Fruit fly (Drosophila melanogaster): ENCODE results near the gene Agpat4.

Agpat4 gene

dm6 chr3L:16385880-16386584 is 4.7 kb upstream of the Agpat4 start, which contains the start of the genes Agpat3 and RAF2:
Gene Agpat3 (minus strand): TSS chr3L:16385957.
Gene RAF2 (plus strand): TSS chr3L:16386327.
- TF ChIP-seq Mnt (GFP tag; optimal IDR thresholded peaks at IDR 0.05) (no peak), CG14711 (tag; optimal IDR thresholded peaks at IDR 0.05) (peak; percentile 86), toe (GFP tag; optimal IDR thresholded peaks at IDR 0.05) (peak; percentile 60), Hr96 (GFP tag; optimal IDR thresholded peaks at IDR 0.05) (peak; percentile 5), CG11617 (GFP tag; optimal IDR thresholded peaks at IDR 0.05) (peak; percentile 27), CG7101 (tag; optimal IDR thresholded peaks at IDR 0.05) (peak; percentile 7), kay (GFP tag; ENCODE audit: borderline replicate concordance) (no peak)

- TF ChIP-seq Hr96 (GFP tag; optimal IDR thresholded peaks at IDR 0.05) (no peak), CG14711 (tag; optimal IDR thresholded peaks at IDR 0.05) (no peak), cic (GFP tag; optimal IDR thresholded peaks at IDR 0.05) (peak; percentile 93), pad (GFP tag; optimal IDR thresholded peaks at IDR 0.05) (peak; percentile 45), CG12768 (GFP tag; optimal IDR thresholded peaks at IDR 0.05) (peak; percentile 54), kay (GFP tag; ENCODE audit: borderline replicate concordance) (peak; percentile 89), cnc (optimal IDR thresholded peaks at IDR 0.05) (no peak), Mnt (GFP tag; optimal IDR thresholded peaks at IDR 0.05) (peak; percentile 96), ovo (GFP tag; optimal IDR thresholded peaks at IDR 0.05) (no peak), toe (GFP tag; optimal IDR thresholded peaks at IDR 0.05) (no peak), bab1 (GFP tag; optimal IDR thresholded peaks at IDR 0.05) (peak; percentile 86), CG11617 (GFP tag; optimal IDR thresholded peaks at IDR 0.05) (no peak), CG7101 (tag; optimal IDR thresholded peaks at IDR 0.05) (peak; percentile 42), Clk (GFP tag; optimal IDR thresholded peaks at IDR 0.05) (no peak), CG1620 (GFP tag; optimal IDR thresholded peaks at IDR 0.05) (peak; percentile 3), CG7045 (GFP tag; optimal IDR thresholded peaks at IDR 0.05) (peak; percentile 50), CG33017 (tag; optimal IDR thresholded peaks at IDR 0.05) (peak; percentile 27), CG5204 (GFP tag; optimal IDR thresholded peaks at IDR 0.05) (no peak), Crg-1 (GFP tag; optimal IDR thresholded peaks at IDR 0.05) (no peak), tj (GFP tag; optimal IDR thresholded peaks at IDR 0.05) (peak; percentile 24)
Measured at dm6 chr3L:16385252-16385879, 4.0 kb upstream of the Agpat4 start.

- TF ChIP-seq ovo (GFP tag; optimal IDR thresholded peaks at IDR 0.05) (no peak), cnc (optimal IDR thresholded peaks at IDR 0.05) (no peak), CG7045 (GFP tag; optimal IDR thresholded peaks at IDR 0.05) (no peak), Hr96 (GFP tag; optimal IDR thresholded peaks at IDR 0.05) (peak; percentile 27), tj (GFP tag; optimal IDR thresholded peaks at IDR 0.05) (no peak), CG33017 (tag; optimal IDR thresholded peaks at IDR 0.05) (no peak), Crg-1 (GFP tag; optimal IDR thresholded peaks at IDR 0.05) (no peak), toe (GFP tag; optimal IDR thresholded peaks at IDR 0.05) (no peak), Mnt (GFP tag; optimal IDR thresholded peaks at IDR 0.05) (peak; percentile 59), bab1 (GFP tag; optimal IDR thresholded peaks at IDR 0.05) (no peak), kay (GFP tag; ENCODE audit: borderline replicate concordance) (peak; percentile 70), CG1620 (GFP tag; optimal IDR thresholded peaks at IDR 0.05) (no peak), CG11617 (GFP tag; optimal IDR thresholded peaks at IDR 0.05) (no peak), CG5204 (GFP tag; optimal IDR thresholded peaks at IDR 0.05) (no peak), cic (GFP tag; optimal IDR thresholded peaks at IDR 0.05) (peak; percentile 84), CG14711 (tag; optimal IDR thresholded peaks at IDR 0.05) (no peak), Clk (GFP tag; optimal IDR thresholded peaks at IDR 0.05) (no peak), pad (GFP tag; optimal IDR thresholded peaks at IDR 0.05) (no peak), CG12768 (GFP tag; optimal IDR thresholded peaks at IDR 0.05) (peak; percentile 39), CG7101 (tag; optimal IDR thresholded peaks at IDR 0.05) (no peak)
Measured at dm6 chr3L:16384145-16384705, 2.9 kb upstream of the Agpat4 start.

dm6 chr3L:16383056-16383455 is 1.7 kb upstream of the Agpat4 start:
- TF ChIP-seq Clk (GFP tag; optimal IDR thresholded peaks at IDR 0.05) (no peak), CG7101 (tag; optimal IDR thresholded peaks at IDR 0.05) (no peak), kay (GFP tag; ENCODE audit: borderline replicate concordance) (peak; percentile 50), toe (GFP tag; optimal IDR thresholded peaks at IDR 0.05) (no peak), Crg-1 (GFP tag; optimal IDR thresholded peaks at IDR 0.05) (no peak), ovo (GFP tag; optimal IDR thresholded peaks at IDR 0.05) (peak; percentile 44), bab1 (GFP tag; optimal IDR thresholded peaks at IDR 0.05) (no peak), CG14711 (tag; optimal IDR thresholded peaks at IDR 0.05) (no peak), cnc (optimal IDR thresholded peaks at IDR 0.05) (no peak), tj (GFP tag; optimal IDR thresholded peaks at IDR 0.05) (no peak), CG5204 (GFP tag; optimal IDR thresholded peaks at IDR 0.05) (no peak), Hr96 (GFP tag; optimal IDR thresholded peaks at IDR 0.05) (no peak), CG1620 (GFP tag; optimal IDR thresholded peaks at IDR 0.05) (no peak), cic (GFP tag; optimal IDR thresholded peaks at IDR 0.05) (no peak), CG12768 (GFP tag; optimal IDR thresholded peaks at IDR 0.05) (no peak), pad (GFP tag; optimal IDR thresholded peaks at IDR 0.05) (no peak)

dm6 chr3L:16380770-16381169 is 600 bp downstream of the Agpat4 start:
- TF ChIP-seq cnc (optimal IDR thresholded peaks at IDR 0.05) (no peak), CG12768 (GFP tag; optimal IDR thresholded peaks at IDR 0.05) (peak; percentile 81), pad (GFP tag; optimal IDR thresholded peaks at IDR 0.05) (peak; percentile 41), CG7101 (tag; optimal IDR thresholded peaks at IDR 0.05) (peak; percentile 81), CG1620 (GFP tag; optimal IDR thresholded peaks at IDR 0.05) (peak; percentile 26), Hr96 (GFP tag; optimal IDR thresholded peaks at IDR 0.05) (peak; percentile 66), CG33017 (tag; optimal IDR thresholded peaks at IDR 0.05) (peak; percentile 78), tj (GFP tag; optimal IDR thresholded peaks at IDR 0.05) (no peak), cic (GFP tag; optimal IDR thresholded peaks at IDR 0.05) (no peak), toe (GFP tag; optimal IDR thresholded peaks at IDR 0.05) (peak; percentile 73), CG7045 (GFP tag; optimal IDR thresholded peaks at IDR 0.05) (peak; percentile 38), kay (GFP tag; ENCODE audit: borderline replicate concordance) (peak; percentile 62), Mnt (GFP tag; optimal IDR thresholded peaks at IDR 0.05) (peak; percentile 30), Clk (GFP tag; optimal IDR thresholded peaks at IDR 0.05) (no peak), CG11617 (GFP tag; optimal IDR thresholded peaks at IDR 0.05) (peak; percentile 58), Crg-1 (GFP tag; optimal IDR thresholded peaks at IDR 0.05) (peak; percentile 60), CG14711 (tag; optimal IDR thresholded peaks at IDR 0.05) (peak; percentile 67), bab1 (GFP tag; optimal IDR thresholded peaks at IDR 0.05) (peak; percentile 75)

Data from whole organism, adult.